Worm (Caenorhabditis elegans) whole organism, late embryonic: Measurements from ENCODE around the gene memb-2.
A peak's percentile ranks its signal among the peaks of the same experiment; 100 is the strongest.

Experiments used
- C08G9.2 ChIP-seq: sonication (generic microtip); optimal IDR thresholded peaks from 2 replicates; lab custom pipeline; 2016; ENCODE audit warnings: mild to moderate bottlenecking, missing genetic modification characterization, moderate library complexity, missing compliant biosample characterization
- F13H6.1 ChIP-seq: sonication (generic microtip); optimal IDR thresholded peaks from 2 replicates; lab custom pipeline; 2016; ENCODE audit warnings: missing genetic modification characterization, missing compliant biosample characterization
- K09A11.1 ChIP-seq: sonication (generic microtip); optimal IDR thresholded peaks from 2 replicates; lab custom pipeline; 2017; ENCODE audit warnings: antibody characterized with exemption, mild to moderate bottlenecking, missing genetic modification characterization, missing compliant biosample characterization; ENCODE audit not compliant: insufficient read depth
- T23F11.4 ChIP-seq: fragments of 200-800 bp; sonication (Bioruptor generic); optimal IDR thresholded peaks from 2 replicates; lab custom pipeline; 2018; ENCODE audit warnings: mild to moderate bottlenecking, missing genetic modification characterization, missing compliant biosample characterization
- ceh-14 ChIP-seq: sonication (generic microtip); optimal IDR thresholded peaks from 2 replicates; lab custom pipeline; 2016; ENCODE audit warnings: missing genotype, missing genetic modification characterization, missing compliant biosample characterization
- ceh-19 ChIP-seq: fragments of 200-800 bp; sonication (Bioruptor generic); optimal IDR thresholded peaks from 2 replicates; lab custom pipeline; 2018; ENCODE audit warnings: mild to moderate bottlenecking, missing genetic modification characterization, missing compliant biosample characterization
- ceh-2 ChIP-seq: sonication (generic microtip); optimal IDR thresholded peaks from 2 replicates; lab custom pipeline; 2016; ENCODE audit warnings: missing genotype, missing genetic modification characterization, missing compliant biosample characterization
- ceh-31 ChIP-seq: sonication (generic microtip); optimal IDR thresholded peaks from 2 replicates; lab custom pipeline; 2016; ENCODE audit warnings: missing genetic modification characterization, missing compliant biosample characterization
- ceh-45 ChIP-seq: fragments of 200-800 bp; sonication (Bioruptor generic); IDR thresholded peaks from 2 replicates; pipeline ENCODE4 v1.3.6; 2022; ENCODE audit warnings: missing genetic modification reagents, missing genetic modification characterization, missing compliant biosample characterization
- ceh-48 ChIP-seq: sonication (generic microtip); optimal IDR thresholded peaks from 2 replicates; lab custom pipeline; 2016; ENCODE audit warnings: missing genetic modification characterization, inconsistent platforms, missing compliant biosample characterization
- ceh-6 ChIP-seq: fragments of 200-800 bp; sonication (Bioruptor generic); optimal IDR thresholded peaks from 2 replicates; lab custom pipeline; 2018; ENCODE audit warnings: mild to moderate bottlenecking, missing genetic modification characterization, missing compliant biosample characterization
- dmd-4 ChIP-seq: sonication (generic microtip); optimal IDR thresholded peaks from 2 replicates; lab custom pipeline; 2016; ENCODE audit warnings: borderline replicate concordance, missing genetic modification characterization, missing compliant biosample characterization
- dve-1 ChIP-seq: sonication (generic microtip); optimal IDR thresholded peaks from 2 replicates; lab custom pipeline; 2017; ENCODE audit warnings: antibody characterized with exemption, mild to moderate bottlenecking, missing genetic modification characterization, missing compliant biosample characterization
- fax-1 ChIP-seq: sonication (generic microtip); optimal IDR thresholded peaks from 2 replicates; lab custom pipeline; 2016; ENCODE audit warnings: missing genotype, missing genetic modification characterization, missing compliant biosample characterization
- gmeb-2 ChIP-seq: sonication (generic microtip); optimal IDR thresholded peaks from 2 replicates; lab custom pipeline; 2016; ENCODE audit warnings: missing genetic modification characterization, inconsistent platforms, missing compliant biosample characterization
- hlh-15 ChIP-seq: sonication (generic microtip); optimal IDR thresholded peaks from 2 replicates; lab custom pipeline; 2016; ENCODE audit warnings: missing genetic modification characterization, missing compliant biosample characterization
- hlh-6 ChIP-seq: sonication (generic microtip); optimal IDR thresholded peaks from 2 replicates; lab custom pipeline; 2016; ENCODE audit warnings: missing genotype, missing genetic modification characterization, missing compliant biosample characterization
- mec-3 ChIP-seq: sonication (generic microtip); optimal IDR thresholded peaks from 2 replicates; lab custom pipeline; 2016; ENCODE audit warnings: borderline replicate concordance, missing genetic modification characterization, missing compliant biosample characterization
- nfya-1 ChIP-seq: sonication (generic microtip); optimal IDR thresholded peaks from 2 replicates; lab custom pipeline; 2017; ENCODE audit warnings: missing genetic modification characterization, mild to moderate bottlenecking, missing compliant biosample characterization, antibody characterized with exemption, moderate library complexity
- nhr-232 ChIP-seq: sonication (generic microtip); optimal IDR thresholded peaks from 2 replicates; lab custom pipeline; 2016; ENCODE audit warnings: missing genetic modification characterization, missing compliant biosample characterization
- pag-3 ChIP-seq: sonication (generic microtip); optimal IDR thresholded peaks from 2 replicates; lab custom pipeline; 2016; ENCODE audit warnings: missing compliant biosample characterization, missing genetic modification characterization, borderline replicate concordance
- pax-1 ChIP-seq: fragments of 150-350 bp; optimal IDR thresholded peaks from 2 replicates; lab custom pipeline; 2014; ENCODE audit warnings: missing biosample characterization, missing genetic modification characterization
- pha-2 ChIP-seq: sonication (generic microtip); optimal IDR thresholded peaks from 2 replicates; lab custom pipeline; 2017; ENCODE audit warnings: mild to moderate bottlenecking, missing genetic modification characterization, missing compliant biosample characterization
- pqm-1 ChIP-seq: sonication (generic microtip); optimal IDR thresholded peaks from 2 replicates; lab custom pipeline; 2016; ENCODE audit warnings: missing genetic modification characterization, missing compliant biosample characterization
- ref-2 ChIP-seq: sonication (generic microtip); optimal IDR thresholded peaks from 2 replicates; lab custom pipeline; 2016; ENCODE audit warnings: missing genetic modification characterization, missing compliant biosample characterization
- sox-2 ChIP-seq: fragments of 200-800 bp; sonication (Bioruptor generic); IDR thresholded peaks from 2 replicates; pipeline ENCODE4 v1.3.6; 2022; ENCODE audit warnings: missing genetic modification reagents, missing genetic modification characterization, missing compliant biosample characterization
- sox-4 ChIP-seq: sonication (generic microtip); optimal IDR thresholded peaks from 2 replicates; lab custom pipeline; 2017; ENCODE audit warnings: mild to moderate bottlenecking, missing genetic modification characterization, inconsistent platforms, missing compliant biosample characterization
- syd-9 ChIP-seq: sonication (generic microtip); optimal IDR thresholded peaks from 2 replicates; lab custom pipeline; 2016; ENCODE audit warnings: mild to moderate bottlenecking, missing genetic modification characterization, moderate library complexity, missing compliant biosample characterization
- tbx-2 ChIP-seq: sonication (generic microtip); optimal IDR thresholded peaks from 2 replicates; lab custom pipeline; 2016; ENCODE audit warnings: missing genetic modification characterization, missing compliant biosample characterization
- unc-3 ChIP-seq, 2 experiments: fragments of 200-800 bp in 1 of 2; sonication (Bioruptor generic) in 1 of 2; sonication (generic microtip) in 1 of 2; conservative IDR thresholded peaks in 1 of 2; optimal IDR thresholded peaks in 1 of 2; 2 replicates each; pipeline versions ENCODE4 v1.3.6 to Lab custom; 2016 to 2022; ENCODE audit warnings: missing compliant biosample characterization in 2 of 2, missing genetic modification characterization in 2 of 2, missing genetic modification reagents in 1 of 2
- unc-42 ChIP-seq: sonication (generic microtip); optimal IDR thresholded peaks from 2 replicates; lab custom pipeline; 2016; ENCODE audit warnings: missing genotype, missing genetic modification characterization, missing compliant biosample characterization
- unc-55 ChIP-seq: sonication (generic microtip); optimal IDR thresholded peaks from 2 replicates; lab custom pipeline; 2017; ENCODE audit warnings: missing biosample characterization, missing genetic modification reagents, missing genetic modification characterization
- unc-86 ChIP-seq: sonication (generic microtip); optimal IDR thresholded peaks from 2 replicates; lab custom pipeline; 2016; ENCODE audit warnings: missing genetic modification characterization, missing compliant biosample characterization
- zip-5 ChIP-seq: sonication (generic microtip); optimal IDR thresholded peaks from 2 replicates; lab custom pipeline; 2016; ENCODE audit warnings: missing genetic modification characterization, missing compliant biosample characterization
- ztf-16 ChIP-seq: sonication (generic microtip); optimal IDR thresholded peaks from 2 replicates; lab custom pipeline; 2017; ENCODE audit warnings: missing genetic modification characterization, missing compliant biosample characterization

The memb-2 gene

DNA sequence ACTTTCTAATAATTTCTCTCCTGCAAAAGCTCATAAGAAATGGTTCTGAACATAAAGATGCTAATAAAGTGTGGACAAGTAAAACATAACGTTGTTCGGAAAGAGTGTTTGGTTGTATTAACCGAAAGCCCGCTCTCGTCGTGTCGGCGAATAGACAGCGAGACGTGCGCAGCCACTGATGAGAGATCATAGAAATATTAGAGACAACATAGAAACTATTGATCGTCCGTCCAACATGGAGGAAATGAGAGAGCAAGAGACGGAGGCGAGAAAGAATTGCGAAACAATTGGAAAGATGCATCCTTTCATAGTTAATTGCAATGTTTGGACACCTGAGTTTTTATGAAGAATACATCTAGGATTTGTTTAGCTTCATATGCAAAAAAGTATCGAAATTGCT lies 39.4 kb downstream of the memb-2 start:
- no peak for TF ChIP-seq ceh-6 (GFP tag; lab: Kevin White, UChicago)
- peak; percentile 31 for TF ChIP-seq tbx-2 (tag; lab: Kevin White, UChicago)
- TF ChIP-seq mec-3 (tag; lab: Kevin White, UChicago) = no peak
- TF ChIP-seq nfya-1 (tag; lab: Kevin White, UChicago) = peak; percentile 87
- TF ChIP-seq F13H6.1 (tag; lab: Kevin White, UChicago) = no peak
- TF ChIP-seq unc-42 (tag; lab: Kevin White, UChicago) = peak; percentile 30
- TF ChIP-seq K09A11.1 (tag; lab: Kevin White, UChicago) = peak; percentile 69
- no peak for TF ChIP-seq pag-3 (tag; lab: Kevin White, UChicago)
- TF ChIP-seq C08G9.2 (tag; lab: Kevin White, UChicago) = no peak
- no peak for TF ChIP-seq pqm-1
- TF ChIP-seq ceh-31 (tag; lab: Kevin White, UChicago) = peak; percentile 74
- TF ChIP-seq pax-1 = peak; percentile 21
- no peak for TF ChIP-seq nhr-232
- TF ChIP-seq dve-1 (tag; lab: Kevin White, UChicago) = no peak
- TF ChIP-seq ceh-48 (tag; lab: Kevin White, UChicago) = peak; percentile 80
- TF ChIP-seq unc-55 = peak; percentile 38
- TF ChIP-seq ref-2 (tag; lab: Kevin White, UChicago) = peak; percentile 6
- TF ChIP-seq sox-2 = peak; percentile 40; the same call in 1 of the 2 replicates
- peak; percentile 46 for TF ChIP-seq ceh-2 (tag; lab: Kevin White, UChicago)
- no peak for TF ChIP-seq fax-1 (tag; lab: Kevin White, UChicago)
- no peak for TF ChIP-seq hlh-6 (tag; lab: Kevin White, UChicago)
- TF ChIP-seq, all 69 proteins: peak for 11

DNA sequence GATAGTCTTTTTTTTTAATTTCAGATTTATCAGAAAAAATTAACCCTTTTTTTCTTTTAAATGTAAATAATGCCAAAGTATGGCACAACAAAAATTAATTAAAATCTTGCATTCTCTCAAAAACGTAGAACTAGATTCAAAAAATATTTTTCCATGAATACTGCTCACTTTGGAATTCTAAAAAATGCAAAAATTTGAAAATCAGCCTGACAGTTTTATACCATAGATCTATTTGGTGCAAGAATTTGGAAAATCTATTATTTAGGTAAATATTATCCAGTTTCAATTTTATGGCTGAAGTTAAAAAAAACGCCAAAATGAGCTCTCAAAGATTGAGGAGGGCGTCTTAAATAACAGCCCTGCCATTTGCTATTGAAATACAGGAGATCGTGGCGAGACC lies 40.3 kb downstream of the memb-2 start:
- TF ChIP-seq ztf-16 = no peak
- TF ChIP-seq mec-3 (tag; lab: Kevin White, UChicago) = no peak

DNA sequence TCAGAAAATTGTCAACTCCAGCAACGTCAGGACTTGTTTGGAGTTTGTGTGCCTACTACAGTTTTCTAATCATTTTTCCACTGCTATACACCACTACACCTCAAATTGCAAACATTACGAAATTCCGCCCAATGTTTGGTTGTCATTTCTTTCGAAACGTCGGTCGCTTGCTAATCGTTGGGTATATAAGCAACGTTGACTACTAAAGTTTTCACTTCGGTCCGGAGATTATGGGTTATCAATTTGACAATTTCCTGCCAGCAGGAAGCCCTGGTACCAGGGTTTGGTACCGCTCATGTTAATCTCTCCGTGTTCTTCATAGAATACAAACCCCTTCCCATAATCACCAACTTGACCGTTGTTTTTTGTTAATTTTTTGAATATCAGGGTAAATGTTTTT lies 43.9 kb downstream of the memb-2 start:
- TF ChIP-seq dve-1 (tag; lab: Kevin White, UChicago) (peak; percentile 77), F13H6.1 (tag; lab: Kevin White, UChicago) (no peak), gmeb-2 (tag; lab: Kevin White, UChicago) (peak; percentile 20), ceh-45 (GFP tag; lab: Robert Waterston, UW) (no peak), pha-2 (tag; lab: Kevin White, UChicago) (no peak), unc-42 (tag; lab: Kevin White, UChicago) (no peak), C08G9.2 (tag; lab: Kevin White, UChicago) (no peak), hlh-15 (tag; lab: Kevin White, UChicago) (no peak), ceh-6 (GFP tag; lab: Kevin White, UChicago) (no peak), unc-3 (GFP tag; conservative IDR thresholded peaks at IDR 0.05; lab: Robert Waterston, UW) (no peak), unc-3 (tag; optimal IDR thresholded peaks at IDR 0.05; lab: Kevin White, UChicago) (no peak), ceh-19 (no peak), zip-5 (tag; lab: Kevin White, UChicago) (no peak), unc-86 (tag; lab: Kevin White, UChicago) (no peak), dmd-4 (tag; lab: Kevin White, UChicago) (no peak), unc-55 (no peak)

DNA sequence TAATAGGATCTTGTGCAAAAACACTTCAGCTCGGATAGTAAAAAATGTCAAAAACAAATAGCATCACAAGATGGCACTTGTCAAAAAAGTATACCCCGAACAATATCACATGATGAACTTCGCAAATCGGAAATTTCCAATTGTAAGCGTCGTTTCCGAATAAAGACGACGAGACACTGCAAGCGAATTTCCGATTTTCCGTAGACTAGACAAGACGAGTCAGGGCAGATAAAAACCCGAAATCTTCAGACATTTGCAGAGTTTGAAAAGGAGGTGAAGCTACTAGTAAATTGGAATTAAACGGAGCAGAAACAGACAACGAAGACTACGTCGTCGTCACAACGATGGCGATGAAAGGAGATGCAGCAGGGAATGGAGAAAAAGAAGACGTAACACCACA lies 48.2 kb downstream of the memb-2 start:
- TF ChIP-seq unc-42 (tag; lab: Kevin White, UChicago) = peak; percentile 37
- TF ChIP-seq T23F11.4 (GFP tag; lab: Kevin White, UChicago) = no peak

DNA sequence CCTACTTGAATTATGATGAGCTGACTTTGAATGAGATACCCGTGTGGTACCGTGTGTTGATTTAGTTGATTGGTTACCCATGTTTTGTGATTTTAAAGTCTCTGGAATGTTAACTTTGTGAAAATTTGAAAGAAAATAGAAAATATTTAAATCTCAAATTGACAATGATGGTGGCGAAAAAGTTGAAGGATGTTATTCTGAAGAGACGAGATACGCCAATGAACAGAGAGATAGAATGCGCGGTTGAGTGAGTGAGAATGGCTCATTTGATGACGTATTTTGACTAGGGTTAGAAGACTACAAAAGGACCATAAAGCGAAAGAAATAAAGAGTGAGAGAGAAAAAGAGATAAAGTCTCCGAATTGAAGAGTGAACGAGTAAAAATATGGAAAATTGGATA lies 49.5 kb downstream of the memb-2 start, which contains the start of gene glb-6:
Gene glb-6, minus strand, starts transcription at position 101 of the 400 bp plus-strand sequence.
- TF ChIP-seq sox-4 (tag; lab: Kevin White, UChicago) (no peak), ceh-2 (tag; lab: Kevin White, UChicago) (no peak), pqm-1 (no peak), nhr-232 (no peak), fax-1 (tag; lab: Kevin White, UChicago) (no peak), syd-9 (tag; lab: Kevin White, UChicago) (no peak), ztf-16 (no peak), pha-2 (tag; lab: Kevin White, UChicago) (no peak), ceh-45 (GFP tag; lab: Robert Waterston, UW) (no peak), ceh-14 (tag; lab: Kevin White, UChicago) (no peak), mec-3 (tag; lab: Kevin White, UChicago) (no peak), hlh-6 (tag; lab: Kevin White, UChicago) (no peak), pax-1 (no peak)
- TF ChIP-seq, all 69 proteins: peak for 0
